Fruit fly (Drosophila melanogaster): ENCODE data around the gene santa-maria.
A peak's percentile ranks its signal among the peaks of the same experiment; 100 is the strongest.

santa-maria gene

DNA sequence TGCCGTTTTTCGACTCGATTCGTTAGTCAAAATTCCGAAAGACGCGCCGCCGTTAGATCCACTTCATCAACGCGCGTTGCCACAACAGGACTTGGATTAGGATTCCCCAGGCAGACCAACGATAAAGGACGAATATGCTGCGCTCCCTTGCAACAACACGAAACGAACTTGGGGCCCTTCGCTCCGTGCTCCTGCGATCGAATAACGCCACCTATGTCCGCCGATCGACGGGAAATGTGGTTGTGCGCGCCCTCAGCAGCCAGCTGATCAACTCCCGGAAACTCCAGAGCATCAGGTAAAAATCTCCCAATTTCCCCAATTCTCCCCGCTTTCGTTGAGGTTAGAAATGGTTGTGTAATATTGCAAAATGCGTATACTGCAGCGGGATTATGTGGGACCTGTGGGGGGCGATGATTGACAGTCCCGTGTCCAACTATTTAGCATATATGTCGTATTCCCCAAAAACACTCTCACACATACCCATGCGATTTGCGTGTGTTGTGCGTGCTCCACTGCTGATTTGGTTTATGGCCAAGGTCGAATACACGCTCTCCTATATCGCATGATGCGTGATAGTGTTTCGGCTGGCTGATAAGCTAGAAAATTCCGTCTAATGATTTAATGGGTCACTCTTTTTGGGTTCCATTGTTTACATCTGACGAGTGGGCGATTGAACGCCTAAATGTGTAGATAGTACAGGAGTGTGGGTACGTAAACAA lies 23.8 kb downstream of the santa-maria start (continued):
- TF ChIP-seq Ptx1 (GFP tag; IDR thresholded peaks at IDR 0.05) (no peak), ci (GFP tag; IDR thresholded peaks at IDR 0.05) (peak; percentile 48; the same call in 2 of the 3 replicates), CG7987 (GFP tag; optimal IDR thresholded peaks at IDR 0.05) (peak; percentile 99), CG1603 (tag; optimal IDR thresholded peaks at IDR 0.05) (no peak), gro (GFP tag; optimal IDR thresholded peaks at IDR 0.05) (peak; percentile 8), lab (GFP tag; optimal IDR thresholded peaks at IDR 0.05) (peak; percentile 43), CTCF (GFP tag; optimal IDR thresholded peaks at IDR 0.05) (peak; percentile 83), exex (tag; optimal IDR thresholded peaks at IDR 0.05) (peak; percentile 90), sug (tag; optimal IDR thresholded peaks at IDR 0.05) (peak; percentile 65), CG9876 (GFP tag; optimal IDR thresholded peaks at IDR 0.05) (no peak), CG4328 (GFP tag; optimal IDR thresholded peaks at IDR 0.05) (peak; percentile 18), kni (GFP tag; optimal IDR thresholded peaks at IDR 0.05) (peak; percentile 33), bbx (GFP tag; IDR thresholded peaks at IDR 0.05; ENCODE audit: partially characterized antibody) (0 out of 2 replicates have a peak, but pooled peaks have one; percentile 7), CG4617 (GFP tag; optimal IDR thresholded peaks at IDR 0.05; ENCODE audit: borderline replicate concordance) (peak; percentile 21), PHDP (tag; optimal IDR thresholded peaks at IDR 0.05) (peak; percentile 13), mirr (GFP tag; optimal IDR thresholded peaks at IDR 0.05) (peak; percentile 73), bigmax (GFP tag; optimal IDR thresholded peaks at IDR 0.05) (peak; percentile 89), crp (GFP tag; optimal IDR thresholded peaks at IDR 0.05) (peak in 1 of 2 experiments; percentile 29), da (GFP tag; optimal IDR thresholded peaks at IDR 0.05) (no peak), HmgZ (tag; optimal IDR thresholded peaks at IDR 0.05) (peak; percentile 27), CG30020 (tag; optimal IDR thresholded peaks at IDR 0.05) (no peak)

DNA sequence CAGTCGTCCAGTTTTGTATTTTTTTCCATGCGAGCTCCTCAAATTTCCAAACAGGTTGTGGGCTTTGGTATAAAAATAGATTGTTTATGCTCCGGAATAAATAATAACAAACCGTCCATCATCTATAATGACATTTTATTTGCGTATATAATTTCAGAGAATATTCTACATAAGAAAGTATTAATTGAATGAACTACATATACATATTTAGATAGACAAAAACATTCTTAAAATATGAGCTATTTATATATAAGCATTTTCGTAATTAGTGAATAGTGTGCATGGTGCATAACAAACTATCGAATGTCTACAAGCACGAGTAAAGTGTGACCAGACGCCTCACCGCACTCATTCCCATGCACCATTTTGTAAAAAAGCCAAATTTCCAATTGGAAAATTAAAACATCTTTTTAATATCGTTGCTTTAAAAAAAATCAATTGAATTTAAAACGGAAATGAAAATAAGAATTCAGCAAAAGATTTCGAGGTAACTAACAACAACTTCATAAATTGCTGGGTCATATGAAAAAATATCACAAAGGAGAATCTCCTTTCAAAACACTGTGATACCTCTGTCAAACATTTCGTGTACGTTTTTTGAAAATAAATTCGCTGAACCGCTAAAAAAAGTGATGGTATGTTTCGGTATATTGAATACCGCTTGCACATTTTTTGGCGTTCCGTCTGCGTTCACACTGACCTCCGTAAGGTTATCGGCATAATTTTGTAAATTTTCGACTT lies 24.5 kb downstream of the santa-maria start, which contains the start of gene muc:
Gene muc, plus strand, starts transcription at position 541 of the 741 bp plus-strand sequence.
- TF ChIP-seq en (GFP tag; optimal IDR thresholded peaks at IDR 0.05) (no peak), kah (GFP tag; optimal IDR thresholded peaks at IDR 0.05) (peak; percentile 80), maf-S (GFP tag; optimal IDR thresholded peaks at IDR 0.05) (peak; percentile 10), ac (GFP tag; optimal IDR thresholded peaks at IDR 0.05) (no peak), jing (GFP tag; optimal IDR thresholded peaks at IDR 0.05) (no peak), ham (GFP tag; IDR thresholded peaks at IDR 0.05) (no peak), sim (GFP tag; IDR thresholded peaks at IDR 0.05) (no peak), mirr (GFP tag; optimal IDR thresholded peaks at IDR 0.05) (no peak), Rx (GFP tag; IDR thresholded peaks at IDR 0.05) (no peak), CG7271 (tag; optimal IDR thresholded peaks at IDR 0.05) (no peak), Deaf1 (tag; optimal IDR thresholded peaks at IDR 0.05) (no peak), Sox100B (GFP tag; optimal IDR thresholded peaks at IDR 0.05) (no peak), CG4404 (GFP tag; IDR thresholded peaks at IDR 0.05) (no peak), CG2678 (tag; optimal IDR thresholded peaks at IDR 0.05) (peak; percentile 53), CG2875 (GFP tag; optimal IDR thresholded peaks at IDR 0.05) (no peak), CG8359 (GFP tag; optimal IDR thresholded peaks at IDR 0.05; ENCODE audit: borderline replicate concordance) (no peak), dmrt99B (tag; optimal IDR thresholded peaks at IDR 0.05) (peak; percentile 31), zfh1 (GFP tag; IDR thresholded peaks at IDR 0.05) (no peak), Elba2 (GFP tag; optimal IDR thresholded peaks at IDR 0.05) (peak; percentile 92), fru (optimal IDR thresholded peaks at IDR 0.05) (no peak), unc-4 (GFP tag; IDR thresholded peaks at IDR 0.05; ENCODE audit: partially characterized antibody) (peak; percentile 56), CG9797 (GFP tag; optimal IDR thresholded peaks at IDR 0.05) (peak; percentile 64), HmgD (GFP tag; optimal IDR thresholded peaks at IDR 0.05) (peak; percentile 10), gsb (GFP tag; IDR thresholded peaks at IDR 0.05) (no peak), Nf-YB (GFP tag; optimal IDR thresholded peaks at IDR 0.05) (no peak), wdn (GFP tag; IDR thresholded peaks at IDR 0.05) (no peak), pfk (GFP tag; optimal IDR thresholded peaks at IDR 0.05) (no peak), btn (GFP tag; optimal IDR thresholded peaks at IDR 0.05) (no peak), CG12299 (tag; optimal IDR thresholded peaks at IDR 0.05) (no peak)
